Fruit fly (Drosophila melanogaster): ENCODE results near the gene Ssl1.

Gene Ssl1

dm6 chr3L:22868070-22868469 is 10.8 kb upstream of the Ssl1 start, which contains the start of gene EMC4 (continued):
- no peak for TF ChIP-seq mirr (GFP tag; optimal IDR thresholded peaks at IDR 0.05)
- TF ChIP-seq GATAe (GFP tag; conservative IDR thresholded peaks at IDR 0.05): no peak
- peak; percentile 61 for TF ChIP-seq CG14710 (tag; optimal IDR thresholded peaks at IDR 0.05)
- TF ChIP-seq BEAF-32 (GFP tag; optimal IDR thresholded peaks at IDR 0.05): peak; percentile 74
- TF ChIP-seq Mad (GFP tag; optimal IDR thresholded peaks at IDR 0.05): peak; percentile 43
- TF ChIP-seq jumu (GFP tag; optimal IDR thresholded peaks at IDR 0.05): peak; percentile 23
- peak in 1 of 2 experiments; percentile 16 for TF ChIP-seq crp (GFP tag; optimal IDR thresholded peaks at IDR 0.05)
- peak; percentile 84 for TF ChIP-seq CG18011 (GFP tag; optimal IDR thresholded peaks at IDR 0.05)
- no peak for TF ChIP-seq CG17802 (tag; optimal IDR thresholded peaks at IDR 0.05)
- TF ChIP-seq Fer1 (GFP tag; optimal IDR thresholded peaks at IDR 0.05): peak; percentile 72
- peak; percentile 47 for TF ChIP-seq Elba2 (GFP tag; optimal IDR thresholded peaks at IDR 0.05)
- peak; percentile 72 for TF ChIP-seq CG34224 (GFP tag; IDR thresholded peaks at IDR 0.05; ENCODE audit: partially characterized antibody)
- peak; percentile 6 for TF ChIP-seq cwo (GFP tag; optimal IDR thresholded peaks at IDR 0.05)
- TF ChIP-seq CG9609 (GFP tag; optimal IDR thresholded peaks at IDR 0.05): peak; percentile 40
- TF ChIP-seq CG1603 (tag; optimal IDR thresholded peaks at IDR 0.05): peak; percentile 57
- TF ChIP-seq pnt (GFP tag; optimal IDR thresholded peaks at IDR 0.05): no peak

DNA sequence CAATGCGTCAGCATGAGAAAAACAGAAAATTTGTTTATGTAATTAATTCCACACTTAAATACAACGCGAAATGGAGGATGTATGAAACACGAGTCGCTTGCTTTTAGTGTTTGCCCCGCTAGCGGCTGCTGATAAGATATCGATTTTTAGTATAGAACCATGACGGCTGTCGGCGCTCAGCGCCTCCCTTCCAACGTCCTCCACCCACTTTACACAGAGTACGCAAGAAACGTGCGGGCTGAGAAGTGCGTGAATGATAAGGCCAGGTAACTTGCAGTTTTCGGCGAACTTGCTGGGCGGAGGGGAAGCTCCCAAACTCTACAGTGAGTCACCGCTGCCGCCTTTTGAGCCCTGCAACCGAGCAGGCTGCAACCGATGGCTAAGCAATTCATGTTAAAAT is 8.5 kb upstream of the Ssl1 start:
- TF ChIP-seq CkIIα-i1 (GFP tag; IDR thresholded peaks at IDR 0.05) (no peak), CG9215 (GFP tag; IDR thresholded peaks at IDR 0.05) (no peak), crol (GFP tag; IDR thresholded peaks at IDR 0.05) (peak; percentile 79), pfk (GFP tag; optimal IDR thresholded peaks at IDR 0.05) (no peak), kay (GFP tag; optimal IDR thresholded peaks at IDR 0.05) (peak; percentile 63), cwo (GFP tag; optimal IDR thresholded peaks at IDR 0.05) (peak; percentile 92), onecut (GFP tag; IDR thresholded peaks at IDR 0.05) (peak; percentile 85), hb (GFP tag; IDR thresholded peaks at IDR 0.05; ENCODE audit: partially characterized antibody) (no peak), gce (GFP tag; IDR thresholded peaks at IDR 0.05) (0 out of 3 replicates have a peak, but pooled peaks have one; percentile 4), chinmo (GFP tag; IDR thresholded peaks at IDR 0.05; ENCODE audit: partially characterized antibody) (no peak), sug (tag; optimal IDR thresholded peaks at IDR 0.05) (peak; percentile 47), GATAe (GFP tag; conservative IDR thresholded peaks at IDR 0.05) (peak; percentile 64; the same call in 1 of the 2 replicates), Pdp1 (GFP tag; optimal IDR thresholded peaks at IDR 0.05) (peak in 1 of 2 experiments; percentile 64), Hey (tag; optimal IDR thresholded peaks at IDR 0.05) (peak; percentile 21), exex (tag; optimal IDR thresholded peaks at IDR 0.05) (peak; percentile 16), HmgZ (tag; optimal IDR thresholded peaks at IDR 0.05) (peak; percentile 5), gfzf (GFP tag; optimal IDR thresholded peaks at IDR 0.05) (no peak)

DNA sequence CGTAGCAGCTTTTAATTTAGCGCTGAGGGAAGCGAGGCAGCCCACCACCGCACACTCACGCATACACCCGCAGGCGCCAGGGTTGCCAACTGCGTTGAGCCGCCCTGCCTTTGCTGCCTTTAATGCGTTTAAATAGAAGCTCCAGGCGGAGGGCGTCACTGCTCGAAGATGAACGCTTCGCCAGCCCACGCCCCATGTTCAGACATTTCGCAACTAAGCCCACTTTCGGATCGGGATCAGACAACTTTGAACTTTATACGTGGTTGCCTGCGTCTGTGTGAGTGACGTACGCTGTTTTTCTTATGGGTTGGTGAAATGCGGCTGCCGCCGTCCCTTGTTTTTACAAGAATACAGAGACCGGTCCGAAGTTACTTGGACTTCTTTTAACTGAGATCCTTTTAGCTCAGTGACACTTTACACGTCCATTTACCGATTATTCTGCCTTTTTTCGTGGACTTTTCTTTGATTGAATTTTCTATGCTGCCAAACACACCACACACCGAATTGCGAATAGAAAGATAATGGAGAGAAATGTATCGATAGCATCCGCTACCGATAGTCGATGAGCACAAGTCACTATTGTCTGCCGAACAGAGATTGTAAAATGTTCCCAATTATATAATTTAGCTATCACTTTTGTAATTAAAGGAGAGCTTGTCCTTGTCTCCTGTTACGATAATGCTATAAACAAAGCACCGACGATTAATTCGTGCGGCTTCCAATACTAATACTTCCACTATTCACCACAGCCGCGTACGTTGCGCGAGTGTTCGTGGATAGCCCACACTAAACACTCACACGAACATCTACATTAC is 7.7 kb upstream of the Ssl1 start:
- TF ChIP-seq al (GFP tag; IDR thresholded peaks at IDR 0.05) (no peak), CG12155 (GFP tag; optimal IDR thresholded peaks at IDR 0.05) (no peak), inv (GFP tag; IDR thresholded peaks at IDR 0.05; ENCODE audit: partially characterized antibody) (peak; percentile 59), cas (GFP tag; IDR thresholded peaks at IDR 0.05) (no peak), CHES-1-like (GFP tag; optimal IDR thresholded peaks at IDR 0.05) (peak; percentile 35), pzg (GFP tag; optimal IDR thresholded peaks at IDR 0.05) (peak; percentile 1), zen2 (GFP tag; IDR thresholded peaks at IDR 0.05; ENCODE audit: partially characterized antibody) (peak; percentile 43; the same call in 2 of the 3 replicates), Bdp1 (GFP tag; optimal IDR thresholded peaks at IDR 0.05) (no peak), CG4854 (GFP tag; optimal IDR thresholded peaks at IDR 0.05) (no peak), lab (GFP tag; optimal IDR thresholded peaks at IDR 0.05) (no peak), ro (GFP tag; IDR thresholded peaks at IDR 0.05) (no peak), CG34422 (GFP tag; IDR thresholded peaks at IDR 0.05) (peak; percentile 65; the same call in 2 of the 3 replicates), CG11695 (GFP tag; IDR thresholded peaks at IDR 0.05) (0 out of 3 replicates have a peak, but pooled peaks have one; percentile 13), scrt (GFP tag; optimal IDR thresholded peaks at IDR 0.05) (no peak), Hr78 (GFP tag; optimal IDR thresholded peaks at IDR 0.05) (peak in 1 of 2 experiments; percentile 31), CG1603 (tag; optimal IDR thresholded peaks at IDR 0.05) (peak; percentile 46)
